Worm (Caenorhabditis elegans) whole organism, young adult: Measurements from ENCODE around the gene cest-8.

Source experiments
- F10E7.11 ChIP-seq: sonication (generic microtip); optimal IDR thresholded peaks from 2 replicates; lab custom pipeline; 2017; ENCODE audit warnings: mild to moderate bottlenecking, missing genetic modification characterization, moderate library complexity, missing compliant biosample characterization
- F39B2.1 ChIP-seq: fragments of 200-800 bp; sonication (Bioruptor generic); IDR thresholded peaks from 2 replicates; pipeline ENCODE4 v1.3.6; 2022; ENCODE audit warnings: missing genetic modification reagents, missing genetic modification characterization, missing compliant biosample characterization
- F52B5.7 ChIP-seq: sonication (generic microtip); optimal IDR thresholded peaks from 2 replicates; lab custom pipeline; 2016; ENCODE audit warnings: mild to moderate bottlenecking, missing genetic modification characterization, missing compliant biosample characterization
- F55B11.4 ChIP-seq: sonication (generic microtip); optimal IDR thresholded peaks from 2 replicates; lab custom pipeline; 2016; ENCODE audit warnings: missing compliant biosample characterization, missing genetic modification characterization, borderline replicate concordance; ENCODE audit not compliant: insufficient read depth
- K11D2.4 ChIP-seq: fragments of 200-800 bp; sonication (Bioruptor generic); IDR thresholded peaks from 2 replicates; pipeline ENCODE4 v1.3.6; 2022; ENCODE audit warnings: missing genetic modification reagents, missing genetic modification characterization, missing compliant biosample characterization
- T07F8.4 ChIP-seq: sonication (generic microtip); optimal IDR thresholded peaks from 2 replicates; lab custom pipeline; 2016; ENCODE audit warnings: mild to moderate bottlenecking, missing genetic modification characterization, moderate library complexity, missing compliant biosample characterization
- Y67H2A.10 ChIP-seq: fragments of 200-800 bp; sonication (Bioruptor generic); conservative IDR thresholded peaks from 2 replicates; pipeline ENCODE4 v1.3.6; 2022; ENCODE audit warnings: missing genetic modification reagents, missing genetic modification characterization, missing compliant biosample characterization
- aptf-3 ChIP-seq: fragments of 200-800 bp; sonication (Bioruptor generic); IDR thresholded peaks from 2 replicates; pipeline ENCODE4 v1.3.6; 2022; ENCODE audit warnings: missing genetic modification characterization, missing compliant biosample characterization
- attf-3 ChIP-seq: fragments of 200-800 bp; sonication (Bioruptor generic); conservative IDR thresholded peaks from 2 replicates; pipeline ENCODE4 v1.3.6; 2022; ENCODE audit warnings: missing genetic modification reagents, missing genetic modification characterization, missing compliant biosample characterization
- attf-6 ChIP-seq: fragments of 200-800 bp; sonication (Bioruptor generic); IDR thresholded peaks from 2 replicates; pipeline ENCODE4 v1.3.6; 2022; ENCODE audit warnings: missing genetic modification reagents, missing genetic modification characterization, missing compliant biosample characterization
- chd-7 ChIP-seq: sonication (generic microtip); optimal IDR thresholded peaks from 2 replicates; lab custom pipeline; 2016; ENCODE audit warnings: mild to moderate bottlenecking, missing genetic modification characterization, moderate library complexity, missing compliant biosample characterization
- dpff-1 ChIP-seq: sonication (generic microtip); optimal IDR thresholded peaks from 2 replicates; lab custom pipeline; 2017; ENCODE audit warnings: mild to moderate bottlenecking, missing genetic modification characterization, missing compliant biosample characterization
- egrh-3 ChIP-seq: fragments of 200-800 bp; sonication (Bioruptor generic); IDR thresholded peaks from 2 replicates; pipeline ENCODE4 v1.3.6; 2022; ENCODE audit warnings: missing genetic modification reagents, missing genetic modification characterization, missing compliant biosample characterization
- ekl-4 ChIP-seq: fragments of 200-800 bp; sonication (Bioruptor generic); IDR thresholded peaks from 2 replicates; pipeline ENCODE4 v1.3.6; 2022; ENCODE audit warnings: missing genetic modification reagents, missing genetic modification characterization, missing compliant biosample characterization
- lag-1 ChIP-seq: fragments of 200-800 bp; sonication (Bioruptor generic); IDR thresholded peaks from 2 replicates; pipeline ENCODE4 v1.3.6; 2022; ENCODE audit warnings: missing genetic modification reagents, missing genetic modification characterization, missing compliant biosample characterization
- let-607 ChIP-seq, 2 experiments: fragments of 200-800 bp in 1 of 2; sonication (Bioruptor generic) in 1 of 2; sonication (generic microtip) in 1 of 2; optimal IDR thresholded peaks; 2 replicates each; lab custom pipeline; 2016 to 2018; ENCODE audit warnings: mild to moderate bottlenecking in 2 of 2, missing compliant biosample characterization in 2 of 2, missing genetic modification characterization in 2 of 2, moderate library complexity in 2 of 2, missing genotype in 1 of 2
- lin-35 ChIP-seq, 3 experiments: fragments of 150-350 bp in 2 of 3; sonication (generic microtip) in 1 of 3; optimal IDR thresholded peaks; 2 replicates each; lab custom pipeline; 2014 to 2018; ENCODE audit warnings: missing biosample characterization in 3 of 3, missing genetic modification characterization in 3 of 3, missing genetic modification reagents in 3 of 3
- lin-40 ChIP-seq: sonication (generic microtip); optimal IDR thresholded peaks from 2 replicates; lab custom pipeline; 2016; ENCODE audit warnings: missing genetic modification characterization, mild to moderate bottlenecking, missing compliant biosample characterization, missing genotype, missing genetic modification reagents
- madf-3 ChIP-seq: fragments of 200-800 bp; sonication (Bioruptor generic); IDR thresholded peaks from 2 replicates; pipeline ENCODE4 v1.3.6; 2022; ENCODE audit warnings: missing genetic modification reagents, missing genetic modification characterization, missing compliant biosample characterization
- mcd-1 ChIP-seq: fragments of 200-800 bp; sonication (Bioruptor generic); IDR thresholded peaks from 2 replicates; pipeline ENCODE4 v1.3.6; 2022; ENCODE audit warnings: missing genetic modification reagents, missing genetic modification characterization, missing compliant biosample characterization
- nfya-1 ChIP-seq: sonication (generic microtip); optimal IDR thresholded peaks from 2 replicates; lab custom pipeline; 2017; ENCODE audit warnings: antibody characterized with exemption, missing compliant biosample characterization, missing genetic modification characterization, borderline replicate concordance; ENCODE audit not compliant: insufficient read depth
- nfya-2 ChIP-seq: fragments of 200-800 bp; sonication (Bioruptor generic); IDR thresholded peaks from 2 replicates; pipeline ENCODE4 v1.3.6; 2022; ENCODE audit warnings: missing genetic modification reagents, missing genetic modification characterization, missing compliant biosample characterization
- nhr-179 ChIP-seq: sonication (generic microtip); optimal IDR thresholded peaks from 2 replicates; lab custom pipeline; 2016; ENCODE audit warnings: mild to moderate bottlenecking, missing genetic modification characterization, missing compliant biosample characterization
- nhr-80 ChIP-seq: sonication (generic microtip); optimal IDR thresholded peaks from 2 replicates; lab custom pipeline; 2016; ENCODE audit warnings: missing genetic modification characterization, missing compliant biosample characterization
- nhr-90 ChIP-seq: sonication (generic microtip); optimal IDR thresholded peaks from 2 replicates; lab custom pipeline; 2016; ENCODE audit warnings: missing genotype, mild to moderate bottlenecking, missing genetic modification characterization, missing compliant biosample characterization
- rec-8 ChIP-seq, 2 experiments: sonication (generic microtip); optimal IDR thresholded peaks; 2 replicates each; lab custom pipeline; 2016; ENCODE audit warnings: mild to moderate bottlenecking in 2 of 2, missing genetic modification characterization in 2 of 2, missing genetic modification reagents in 2 of 2, missing genotype in 2 of 2, missing biosample characterization in 1 of 2, missing compliant biosample characterization in 1 of 2, moderate library complexity in 1 of 2
- snpc-1.1 ChIP-seq: sonication (generic microtip); optimal IDR thresholded peaks from 2 replicates; lab custom pipeline; 2017; ENCODE audit warnings: missing genetic modification characterization, mild to moderate bottlenecking, missing compliant biosample characterization, antibody characterized with exemption, moderate library complexity, missing genotype, missing genetic modification reagents; ENCODE audit not compliant: insufficient read depth
- snpc-1.3 ChIP-seq: sonication (generic microtip); optimal IDR thresholded peaks from 2 replicates; lab custom pipeline; 2017; ENCODE audit warnings: missing genetic modification characterization, mild to moderate bottlenecking, missing compliant biosample characterization, antibody characterized with exemption, moderate library complexity, missing genotype, missing genetic modification reagents; ENCODE audit not compliant: insufficient read depth
- snpc-3.4 ChIP-seq: sonication (generic microtip); optimal IDR thresholded peaks from 2 replicates; lab custom pipeline; 2017; ENCODE audit warnings: missing genetic modification characterization, mild to moderate bottlenecking, missing compliant biosample characterization, antibody characterized with exemption, moderate library complexity, missing genotype, missing genetic modification reagents
- zfh-2 ChIP-seq: fragments of 200-800 bp; sonication (Bioruptor generic); conservative IDR thresholded peaks from 2 replicates; pipeline ENCODE4 v1.3.6; 2022; ENCODE audit warnings: missing genetic modification reagents, missing genetic modification characterization, missing compliant biosample characterization
- ztf-6 ChIP-seq: fragments of 200-800 bp; sonication (Bioruptor generic); IDR thresholded peaks from 2 replicates; pipeline ENCODE4 v1.3.6; 2022; ENCODE audit warnings: missing genetic modification reagents, missing genetic modification characterization, missing compliant biosample characterization

The cest-8 gene

ce11 chrX:12177521-12177920, 41.9 kb upstream of the cest-8 start:
- TF ChIP-seq lin-40 (tag; lab: Kevin White, UChicago) (peak; percentile 6), chd-7 (tag; lab: Kevin White, UChicago) (no peak)

- TF ChIP-seq nhr-80 (tag; lab: Kevin White, UChicago) (peak; percentile 28), F52B5.7 (no peak), aptf-3 (GFP tag; lab: Robert Waterston, UW) (no peak)
Observed at ce11 chrX:12178351-12179089, 40.9 kb upstream of the cest-8 start.

ce11 chrX:12179090-12179488, 40.4 kb upstream of the cest-8 start:
- TF ChIP-seq K11D2.4 (GFP tag; lab: Robert Waterston, UW) (no peak), nhr-90 (no peak), madf-3 (no peak), rec-8 (tag; optimal IDR thresholded peaks at IDR 0.05; lab: Kevin White, UChicago) (no peak), snpc-3.4 (tag; lab: Kevin White, UChicago) (no peak), snpc-1.1 (tag; lab: Kevin White, UChicago) (no peak), lag-1 (no peak), F10E7.11 (no peak), zfh-2 (GFP tag; lab: Robert Waterston, UW) (no peak; the same call in 1 of the 2 replicates), let-607 (tag; optimal IDR thresholded peaks at IDR 0.05; lab: Kevin White, UChicago) (no peak), attf-3 (GFP tag; lab: Robert Waterston, UW) (no peak), nfya-2 (GFP tag; lab: Robert Waterston, UW) (no peak), ztf-6 (GFP tag; lab: Robert Waterston, UW) (no peak)

- no peak for TF ChIP-seq Y67H2A.10 (GFP tag; lab: Robert Waterston, UW)
- TF ChIP-seq nhr-179 (tag; lab: Kevin White, UChicago) = no peak
- TF ChIP-seq T07F8.4 (tag; lab: Kevin White, UChicago) = no peak
- no peak for TF ChIP-seq snpc-1.3 (tag; lab: Kevin White, UChicago)
- no peak for TF ChIP-seq mcd-1
- TF ChIP-seq F39B2.1 = no peak
- no peak for TF ChIP-seq lin-35 (GFP tag; optimal IDR thresholded peaks at IDR 0.05; lab: Kevin White, UChicago)
- no peak for TF ChIP-seq egrh-3 (GFP tag; lab: Robert Waterston, UW)
- no peak for TF ChIP-seq ekl-4 (GFP tag; lab: Robert Waterston, UW)
- TF ChIP-seq dpff-1 (tag; lab: Kevin White, UChicago) = no peak
- TF ChIP-seq nfya-1 (tag; lab: Kevin White, UChicago) = no peak
- no peak for TF ChIP-seq attf-6 (GFP tag; lab: Robert Waterston, UW)
- no peak for TF ChIP-seq F55B11.4 (tag; lab: Kevin White, UChicago)
- TF ChIP-seq, all 124 proteins: peak for 0
Observed at ce11 chrX:12179817-12180384, 39.6 kb upstream of the cest-8 start.
